Worm (Caenorhabditis elegans) whole organism, L4 larva: ENCODE measurements around the gene F38E11.6.

Source experiments
- D1046.2 ChIP-seq: fragments of 200-800 bp; sonication (Bioruptor generic); IDR thresholded peaks from 2 replicates; pipeline ENCODE4 v1.3.6; 2022; ENCODE audit warnings: missing genetic modification characterization, missing compliant biosample characterization
- F10B5.3 ChIP-seq: sonication (generic microtip); optimal IDR thresholded peaks from 2 replicates; lab custom pipeline; 2016; ENCODE audit warnings: mild to moderate bottlenecking, missing genetic modification characterization, missing compliant biosample characterization
- F26F4.8 ChIP-seq: fragments of 200-800 bp; sonication (Bioruptor generic); conservative IDR thresholded peaks from 2 replicates; pipeline ENCODE4 v1.3.6; 2022; ENCODE audit warnings: missing genetic modification characterization, missing compliant biosample characterization
- F49E8.2 ChIP-seq: sonication (generic microtip); optimal IDR thresholded peaks from 2 replicates; lab custom pipeline; 2016; ENCODE audit warnings: missing compliant biosample characterization, mild to moderate bottlenecking, missing genetic modification characterization, borderline replicate concordance
- T26A8.4 ChIP-seq: fragments of 200-800 bp; sonication (Bioruptor generic); IDR thresholded peaks from 2 replicates; pipeline ENCODE4 v1.3.6; 2022; ENCODE audit warnings: missing genetic modification characterization, missing compliant biosample characterization
- Y105C5A.15 ChIP-seq: fragments of 200-800 bp; sonication (Bioruptor generic); IDR thresholded peaks from 2 replicates; pipeline ENCODE4 v1.3.6; 2022; ENCODE audit warnings: missing genetic modification characterization, missing compliant biosample characterization
- Y5F2A.4 ChIP-seq: fragments of 200-800 bp; sonication (Bioruptor generic); optimal IDR thresholded peaks from 2 replicates; lab custom pipeline; 2018; ENCODE audit warnings: mild to moderate bottlenecking, missing genetic modification characterization, missing compliant biosample characterization
- aha-1 ChIP-seq: fragments of 150-350 bp; peaks from one replicate; lab custom pipeline; 2014; ENCODE audit warnings: missing biosample characterization, missing genetic modification characterization
- aly-2 ChIP-seq: sonication (generic microtip); optimal IDR thresholded peaks from 2 replicates; lab custom pipeline; 2018; ENCODE audit warnings: missing biosample characterization, missing genetic modification characterization
- arid-1 ChIP-seq: fragments of 200-800 bp; sonication (Bioruptor generic); conservative IDR thresholded peaks from 2 replicates; pipeline ENCODE4 v1.3.6; 2022; ENCODE audit warnings: missing genetic modification reagents, missing genetic modification characterization, missing compliant biosample characterization
- attf-4 ChIP-seq: sonication (generic microtip); optimal IDR thresholded peaks from 3 replicates; lab custom pipeline; 2017; ENCODE audit warnings: missing biosample characterization, missing genetic modification characterization
- ceh-20 ChIP-seq: fragments of 200-800 bp; sonication (Bioruptor generic); IDR thresholded peaks from 2 replicates; pipeline ENCODE4 v1.3.6; 2022; ENCODE audit warnings: missing genetic modification reagents, missing genetic modification characterization, missing compliant biosample characterization
- ceh-28 ChIP-seq: fragments of 150-350 bp; optimal IDR thresholded peaks from 2 replicates; lab custom pipeline; 2014; ENCODE audit warnings: missing biosample characterization, missing genetic modification reagents, missing genetic modification characterization
- ceh-44 ChIP-seq: fragments of 200-800 bp; sonication (Bioruptor generic); IDR thresholded peaks from 2 replicates; pipeline ENCODE4 v1.3.6; 2022; ENCODE audit warnings: missing genetic modification reagents, missing genetic modification characterization, missing compliant biosample characterization
- ceh-62 ChIP-seq: sonication (generic microtip); optimal IDR thresholded peaks from 2 replicates; lab custom pipeline; 2017; ENCODE audit warnings: missing biosample characterization, missing genetic modification characterization
- ceh-82 ChIP-seq: sonication (generic microtip); optimal IDR thresholded peaks from 2 replicates; lab custom pipeline; 2017; ENCODE audit warnings: missing biosample characterization, missing genetic modification characterization
- daf-12 ChIP-seq: fragments of 150-350 bp; optimal IDR thresholded peaks from 2 replicates; lab custom pipeline; 2014; ENCODE audit warnings: missing biosample characterization, missing genetic modification reagents, missing genetic modification characterization
- dmd-9 ChIP-seq: fragments of 200-800 bp; sonication (Bioruptor generic); IDR thresholded peaks from 2 replicates; pipeline ENCODE4 v1.3.6; 2022; ENCODE audit warnings: missing genetic modification reagents, missing genetic modification characterization, missing compliant biosample characterization
- dpl-1 ChIP-seq: fragments of 150-350 bp; optimal IDR thresholded peaks from 2 replicates; lab custom pipeline; 2014; ENCODE audit warnings: missing biosample characterization, missing genetic modification reagents, missing genetic modification characterization
- fkh-10 ChIP-seq: fragments of 150-350 bp; optimal IDR thresholded peaks from 2 replicates; lab custom pipeline; 2014; ENCODE audit warnings: missing biosample characterization, missing genetic modification reagents, missing genetic modification characterization
- gei-8 ChIP-seq: fragments of 200-800 bp; sonication (Bioruptor generic); optimal IDR thresholded peaks from 2 replicates; lab custom pipeline; 2018; ENCODE audit warnings: mild to moderate bottlenecking, missing genetic modification characterization, missing compliant biosample characterization
- hif-1 ChIP-seq, 2 experiments: sonication (generic microtip); optimal IDR thresholded peaks; 2 replicates each; lab custom pipeline; 2016 to 2017; ENCODE audit warnings: missing compliant biosample characterization in 2 of 2, missing genetic modification characterization in 2 of 2, missing genetic modification reagents in 2 of 2, missing genotype in 2 of 2, mild to moderate bottlenecking in 1 of 2
- hmg-1.1 ChIP-seq: fragments of 200-800 bp; sonication (Bioruptor generic); IDR thresholded peaks from 2 replicates; pipeline ENCODE4 v1.3.6; 2022; ENCODE audit warnings: missing genetic modification reagents, missing genetic modification characterization, missing compliant biosample characterization
- jun-1 ChIP-seq: fragments of 150-350 bp; optimal IDR thresholded peaks from 2 replicates; lab custom pipeline; 2014; ENCODE audit warnings: missing biosample characterization, missing genetic modification reagents, missing genetic modification characterization
- lim-7 ChIP-seq: fragments of 200-800 bp; sonication (Bioruptor generic); IDR thresholded peaks from 2 replicates; pipeline ENCODE4 v1.3.6; 2022; ENCODE audit warnings: missing genetic modification characterization, missing compliant biosample characterization
- lin-1 ChIP-seq: fragments of 200-800 bp; sonication (Bioruptor generic); IDR thresholded peaks from 2 replicates; pipeline ENCODE4 v1.3.6; 2022; ENCODE audit warnings: missing genetic modification reagents, missing genetic modification characterization, missing compliant biosample characterization
- lin-15B ChIP-seq: fragments of 150-350 bp; sonication (generic microtip); optimal IDR thresholded peaks from 3 replicates; lab custom pipeline; 2014; ENCODE audit warnings: missing biosample characterization, missing genetic modification characterization
- lin-38 ChIP-seq: fragments of 200-800 bp; sonication (Bioruptor generic); IDR thresholded peaks from 2 replicates; pipeline ENCODE4 v1.3.6; 2022; ENCODE audit warnings: missing genetic modification reagents, missing genetic modification characterization, missing compliant biosample characterization
- lir-3 ChIP-seq: sonication (generic microtip); optimal IDR thresholded peaks from 2 replicates; lab custom pipeline; 2016; ENCODE audit warnings: mild to moderate bottlenecking, missing genetic modification characterization, missing compliant biosample characterization
- madf-5 ChIP-seq, 2 experiments: fragments of 200-800 bp; sonication (Bioruptor generic); IDR thresholded peaks; 2 replicates each; pipeline ENCODE4 v1.3.6; 2022; ENCODE audit warnings: missing compliant biosample characterization in 2 of 2, missing genetic modification characterization in 2 of 2
- mdl-1 ChIP-seq, 2 experiments: fragments of 150-350 bp in 1 of 2; sonication (generic microtip) in 1 of 2; optimal IDR thresholded peaks; 2 replicates each; lab custom pipeline; 2014 to 2017; ENCODE audit warnings: missing biosample characterization in 2 of 2, missing genetic modification characterization in 2 of 2
- mep-1 ChIP-seq: fragments of 150-350 bp; sonication (generic microtip); optimal IDR thresholded peaks from 3 replicates; lab custom pipeline; 2014; ENCODE audit warnings: missing biosample characterization, missing genetic modification characterization
- nhr-10 ChIP-seq: fragments of 150-350 bp; optimal IDR thresholded peaks from 2 replicates; lab custom pipeline; 2014; ENCODE audit warnings: missing biosample characterization, missing genetic modification characterization
- nhr-102 ChIP-seq: sonication (generic microtip); optimal IDR thresholded peaks from 2 replicates; lab custom pipeline; 2016; ENCODE audit warnings: mild to moderate bottlenecking, missing genetic modification characterization, moderate library complexity, missing compliant biosample characterization
- nhr-25 ChIP-seq: sonication (generic microtip); optimal IDR thresholded peaks from 2 replicates; lab custom pipeline; 2017; ENCODE audit warnings: missing genetic modification characterization, mild to moderate bottlenecking, missing compliant biosample characterization, antibody characterized with exemption, moderate library complexity, borderline replicate concordance; ENCODE audit not compliant: insufficient read depth
- nhr-28 ChIP-seq: fragments of 150-350 bp; optimal IDR thresholded peaks from 2 replicates; lab custom pipeline; 2014; ENCODE audit warnings: missing biosample characterization, missing genetic modification characterization
- nhr-41 ChIP-seq: fragments of 200-800 bp; sonication (Bioruptor generic); IDR thresholded peaks from 2 replicates; pipeline ENCODE4 v1.3.6; 2022; ENCODE audit warnings: missing genetic modification reagents, missing genetic modification characterization, missing compliant biosample characterization
- nhr-48 ChIP-seq: sonication (generic microtip); optimal IDR thresholded peaks from 2 replicates; lab custom pipeline; 2016; ENCODE audit warnings: mild to moderate bottlenecking, missing genetic modification characterization, missing compliant biosample characterization
- nhr-76 ChIP-seq: fragments of 150-350 bp; optimal IDR thresholded peaks from 2 replicates; lab custom pipeline; 2014; ENCODE audit warnings: missing biosample characterization, missing genetic modification characterization
- pha-4 ChIP-seq, 2 experiments: fragments of 150-350 bp in 1 of 2; fragments of 200-800 bp in 1 of 2; sonication (Bioruptor generic) in 1 of 2; IDR thresholded peaks in 1 of 2; optimal IDR thresholded peaks in 1 of 2; 2 replicates each; pipeline versions ENCODE4 v1.3.6 to Lab custom; 2014 to 2022; ENCODE audit warnings: missing genetic modification characterization in 2 of 2, missing genetic modification reagents in 2 of 2, missing biosample characterization in 1 of 2, missing compliant biosample characterization in 1 of 2
- rbr-2 ChIP-seq: sonication (generic microtip); optimal IDR thresholded peaks from 2 replicates; lab custom pipeline; 2016; ENCODE audit warnings: missing genotype, missing genetic modification characterization, missing compliant biosample characterization
- sdz-12 ChIP-seq: fragments of 200-800 bp; sonication (Bioruptor generic); optimal IDR thresholded peaks from 2 replicates; lab custom pipeline; 2018; ENCODE audit warnings: mild to moderate bottlenecking, missing genetic modification characterization, missing compliant biosample characterization
- set-16 ChIP-seq: fragments of 200-800 bp; sonication (Bioruptor generic); IDR thresholded peaks from 2 replicates; pipeline ENCODE4 v1.3.6; 2022; ENCODE audit warnings: missing genetic modification reagents, missing genetic modification characterization, missing compliant biosample characterization
- snpc-1.2 ChIP-seq: fragments of 200-800 bp; sonication (Bioruptor generic); IDR thresholded peaks from 2 replicates; pipeline ENCODE4 v1.3.6; 2022; ENCODE audit warnings: missing genetic modification reagents, missing genetic modification characterization, missing compliant biosample characterization
- snpc-4 ChIP-seq: fragments of 150-350 bp; optimal IDR thresholded peaks from 2 replicates; lab custom pipeline; 2014; ENCODE audit warnings: missing biosample characterization, missing genetic modification characterization
- spr-3 ChIP-seq: fragments of 200-800 bp; sonication (Bioruptor generic); optimal IDR thresholded peaks from 2 replicates; lab custom pipeline; 2018; ENCODE audit warnings: mild to moderate bottlenecking, missing genetic modification characterization, missing compliant biosample characterization
- tag-97 ChIP-seq: fragments of 200-800 bp; sonication (Bioruptor generic); IDR thresholded peaks from 2 replicates; pipeline ENCODE4 v1.3.6; 2022; ENCODE audit warnings: missing genetic modification characterization, missing compliant biosample characterization
- tra-1 ChIP-seq: fragments of 200-800 bp; sonication (Bioruptor generic); IDR thresholded peaks from 2 replicates; pipeline ENCODE4 v1.3.6; 2022; ENCODE audit warnings: missing genetic modification reagents, missing genetic modification characterization, missing compliant biosample characterization
- unc-39 ChIP-seq: sonication (generic microtip); optimal IDR thresholded peaks from 2 replicates; lab custom pipeline; 2017; ENCODE audit warnings: missing biosample characterization, missing genetic modification characterization
- unc-62 ChIP-seq, 3 experiments: fragments of 150-350 bp in 1 of 3; sonication (generic microtip); optimal IDR thresholded peaks in 2 of 3; peaks in 1 of 3; 1 replicate in 1 of 3; 2 replicates in 2 of 3; lab custom pipeline; 2014 to 2017; ENCODE audit warnings: missing biosample characterization in 3 of 3, missing genetic modification characterization in 3 of 3, missing genetic modification reagents in 3 of 3, missing genotype in 1 of 3
- zfp-3 ChIP-seq: fragments of 200-800 bp; sonication (Bioruptor generic); conservative IDR thresholded peaks from 2 replicates; pipeline ENCODE4 v1.3.6; 2022; ENCODE audit warnings: missing genetic modification reagents, missing genetic modification characterization, missing compliant biosample characterization

F38E11.6 gene

ce11 chrIV:9440880-9441336 lies 26.4 kb downstream of the F38E11.6 start, which contains the start of gene idh-1 (continued):
- TF ChIP-seq D1046.2 (no peak), tag-97 (GFP tag; lab: Robert Waterston, UW) (no peak), attf-4 (no peak), mdl-1 (tag; optimal IDR thresholded peaks at IDR 0.05; lab: Kevin White, UChicago) (peak in 1 of 2 experiments; percentile 14), daf-12 (tag; lab: Kevin White, UChicago) (no peak), aly-2 (tag; lab: Kevin White, UChicago) (no peak), ceh-28 (tag; lab: Kevin White, UChicago) (no peak), set-16 (GFP tag; lab: Robert Waterston, UW) (no peak), F10B5.3 (no peak), lin-15B (tag; lab: Kevin White, UChicago) (no peak), ceh-62 (tag; lab: Kevin White, UChicago) (no peak), hmg-1.1 (GFP tag; lab: Robert Waterston, UW) (no peak; the same call in 1 of the 2 replicates), nhr-48 (tag; lab: Kevin White, UChicago) (no peak), nhr-76 (no peak), dmd-9 (GFP tag; lab: Robert Waterston, UW) (no peak), lin-1 (GFP tag; lab: Robert Waterston, UW) (no peak), F26F4.8 (GFP tag; lab: Robert Waterston, UW) (no peak), spr-3 (GFP tag; lab: Kevin White, UChicago) (no peak), ceh-82 (tag; lab: Kevin White, UChicago) (no peak), nhr-10 (tag; lab: Kevin White, UChicago) (peak; percentile 32), lim-7 (no peak), lir-3 (no peak), arid-1 (no peak), ceh-44 (GFP tag; lab: Robert Waterston, UW) (no peak), dpl-1 (peak; percentile 71), nhr-28 (peak; percentile 98), Y105C5A.15 (GFP tag; lab: Robert Waterston, UW) (no peak), fkh-10 (GFP tag; lab: Kevin White, UChicago) (no peak), nhr-102 (tag; lab: Kevin White, UChicago) (peak; percentile 29), mep-1 (tag; lab: Kevin White, UChicago) (peak; percentile 41), sdz-12 (GFP tag; lab: Kevin White, UChicago) (no peak), unc-62 (GFP tag; optimal IDR thresholded peaks at IDR 0.05 in 1 of 2; lab: Kevin White, UChicago) (peak in 1 of 2 experiments; percentile 84), unc-62 (tag; optimal IDR thresholded peaks at IDR 0.05; lab: Kevin White, UChicago) (no peak), pha-4 (GFP tag; IDR thresholded peaks at IDR 0.05; lab: Robert Waterston, UW) (no peak), pha-4 (tag; optimal IDR thresholded peaks at IDR 0.05; lab: Kevin White, UChicago) (no peak), lin-38 (GFP tag; lab: Robert Waterston, UW) (peak; percentile 57), madf-5 (GFP tag; IDR thresholded peaks at IDR 0.05; lab: Robert Waterston, UW) (no peak), unc-39 (tag; lab: Kevin White, UChicago) (no peak), rbr-2 (tag; lab: Kevin White, UChicago) (peak; percentile 3), nhr-41 (GFP tag; lab: Robert Waterston, UW) (no peak), Y5F2A.4 (no peak), aha-1 (tag; lab: Kevin White, UChicago) (peak; percentile 34), tra-1 (no peak), nhr-25 (peak; percentile 88), zfp-3 (GFP tag; lab: Robert Waterston, UW) (no peak), snpc-1.2 (GFP tag; lab: Robert Waterston, UW) (peak; percentile 46; the same call in 1 of the 2 replicates), snpc-4 (no peak), hif-1 (tag; optimal IDR thresholded peaks at IDR 0.05; lab: Kevin White, UChicago) (peak in 1 of 2 experiments; percentile 20), gei-8 (GFP tag; lab: Kevin White, UChicago) (no peak), F49E8.2 (tag; lab: Kevin White, UChicago) (no peak), jun-1 (tag; lab: Kevin White, UChicago) (no peak), T26A8.4 (0 out of 2 replicates have a peak, but pooled peaks have one; percentile 20), ceh-20 (GFP tag; lab: Robert Waterston, UW) (no peak)
